Worm (Caenorhabditis elegans) whole organism, young adult: Measurements from ENCODE around the gene kat-1.

Experiments used
- B0035.1 ChIP-seq: sonication (generic microtip); optimal IDR thresholded peaks from 2 replicates; lab custom pipeline; 2016; ENCODE audit warnings: missing genetic modification characterization, mild to moderate bottlenecking, missing compliant biosample characterization, missing genotype, missing genetic modification reagents
- attf-6 ChIP-seq: fragments of 200-800 bp; sonication (Bioruptor generic); IDR thresholded peaks from 2 replicates; pipeline ENCODE4 v1.3.6; 2022; ENCODE audit warnings: missing genetic modification reagents, missing genetic modification characterization, missing compliant biosample characterization
- dpff-1 ChIP-seq: sonication (generic microtip); optimal IDR thresholded peaks from 2 replicates; lab custom pipeline; 2017; ENCODE audit warnings: mild to moderate bottlenecking, missing genetic modification characterization, missing compliant biosample characterization
- nhr-179 ChIP-seq: sonication (generic microtip); optimal IDR thresholded peaks from 2 replicates; lab custom pipeline; 2016; ENCODE audit warnings: mild to moderate bottlenecking, missing genetic modification characterization, missing compliant biosample characterization
- snpc-4 ChIP-seq, 5 experiments: fragments of 150-350 bp in 1 of 5; sonication (generic microtip) in 4 of 5; optimal IDR thresholded peaks; 2 replicates each; lab custom pipeline; 2014 to 2018; ENCODE audit warnings: missing genetic modification characterization in 5 of 5, missing biosample characterization in 3 of 5, antibody characterized with exemption in 2 of 5, mild to moderate bottlenecking in 2 of 5, missing compliant biosample characterization in 2 of 5, missing genotype in 2 of 5, moderate library complexity in 2 of 5, missing genetic modification reagents in 1 of 5
- tbx-9 ChIP-seq: sonication (generic microtip); optimal IDR thresholded peaks from 2 replicates; lab custom pipeline; 2016; ENCODE audit warnings: borderline replicate concordance, missing genetic modification characterization, inconsistent platforms, missing compliant biosample characterization
- zfh-2 ChIP-seq: fragments of 200-800 bp; sonication (Bioruptor generic); conservative IDR thresholded peaks from 2 replicates; pipeline ENCODE4 v1.3.6; 2022; ENCODE audit warnings: missing genetic modification reagents, missing genetic modification characterization, missing compliant biosample characterization

ce11 chrII:7119525-7119924 is 45.9 kb downstream of the kat-1 start:
- TF ChIP-seq snpc-4 (GFP tag; optimal IDR thresholded peaks at IDR 0.05; lab: Kevin White, UChicago) (no peak), snpc-4 (tag; optimal IDR thresholded peaks at IDR 0.05; lab: Kevin White, UChicago) (no peak), zfh-2 (GFP tag; lab: Robert Waterston, UW) (no peak), B0035.1 (tag; lab: Kevin White, UChicago) (no peak), attf-6 (GFP tag; lab: Robert Waterston, UW) (no peak), dpff-1 (tag; lab: Kevin White, UChicago) (no peak), tbx-9 (tag; lab: Kevin White, UChicago) (no peak), nhr-179 (tag; lab: Kevin White, UChicago) (no peak)
